In the genomic region with DNA sequence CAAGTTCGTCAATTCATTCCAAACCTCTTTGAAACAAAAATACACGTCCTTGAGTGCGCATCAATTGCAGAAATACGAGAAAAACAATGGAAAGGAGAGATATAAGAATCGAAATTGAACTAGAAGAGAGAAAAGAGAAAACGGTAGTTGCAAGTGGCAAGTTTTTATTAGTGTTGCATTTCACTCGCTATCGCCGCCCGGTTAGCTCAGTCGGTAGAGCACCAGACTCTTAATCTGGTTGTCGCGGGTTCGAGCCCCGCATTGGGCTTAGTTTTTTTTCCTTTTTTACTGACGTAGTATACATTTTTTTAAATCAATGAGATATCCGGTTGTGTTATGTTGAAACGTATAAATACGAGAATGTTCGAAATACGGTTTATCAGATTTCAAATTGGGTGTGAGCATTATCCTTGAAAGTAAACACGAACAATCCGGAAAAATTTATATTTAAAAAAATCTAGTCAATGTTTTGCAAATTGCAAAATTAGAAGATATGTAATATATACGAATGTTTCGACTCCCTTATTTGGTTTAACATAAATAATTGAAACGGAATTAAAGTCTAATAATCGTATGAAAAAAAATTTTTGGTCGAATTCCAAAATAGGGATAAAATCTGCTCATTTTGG, we compare ENCODE assay signal across 2 worm cellular contexts.
TF ChIP-seq lines count a peak whose summit lies in the region.

No protein-coding gene starts in this region.

TF ChIP-seq in whole organism, L1 larva, 84 proteins besides CTCF, POLR2A, EP300 and RAD21 (continued from another document):
- TF ChIP-seq blmp-1 (tag; optimal IDR thresholded peaks at IDR 0.05; lab: Kevin White, UChicago) (peak; percentile 13), nhr-47 (tag; optimal IDR thresholded peaks at IDR 0.05; lab: Kevin White, UChicago) (peak; percentile 52), ces-1 (GFP tag; optimal IDR thresholded peaks at IDR 0.05; lab: Kevin White, UChicago) (no peak), sup-37 (GFP tag; optimal IDR thresholded peaks at IDR 0.05; lab: Kevin White, UChicago) (peak; percentile 19), rnt-1 (tag; optimal IDR thresholded peaks at IDR 0.05; lab: Kevin White, UChicago) (peak; percentile 58), irx-1 (tag; optimal IDR thresholded peaks at IDR 0.05; lab: Kevin White, UChicago) (peak; percentile 30), tbx-2 (tag; optimal IDR thresholded peaks at IDR 0.05; lab: Kevin White, UChicago) (peak; percentile 32), mdl-1 (tag; optimal IDR thresholded peaks at IDR 0.05; lab: Kevin White, UChicago) (no peak)
TF ChIP-seq in whole organism, L1 larva: peak in this region for 19.

TF ChIP-seq in whole organism, young adult, 124 proteins besides CTCF, POLR2A, EP300 and RAD21 (continued from another document):
- TF ChIP-seq K12H6.12 (tag; optimal IDR thresholded peaks at IDR 0.05; lab: Kevin White, UChicago) (peak; percentile 21), lin-35 (GFP tag; optimal IDR thresholded peaks at IDR 0.05; lab: Kevin White, UChicago) (peak in 1 of 3 experiments; percentile 31), lin-26 (GFP tag; IDR thresholded peaks at IDR 0.05; lab: Robert Waterston, UW) (peak; percentile 91), snpc-4 (GFP tag; optimal IDR thresholded peaks at IDR 0.05; lab: Kevin White, UChicago) (peak; percentile 30), snpc-4 (tag; optimal IDR thresholded peaks at IDR 0.05; lab: Kevin White, UChicago) (peak in 3 of 4 experiments; percentile 30 to 77 (median 44)), snpc-1.3 (tag; optimal IDR thresholded peaks at IDR 0.05; lab: Kevin White, UChicago; ENCODE audit: insufficient read depth) (peak; percentile 66), egl-44 (GFP tag; IDR thresholded peaks at IDR 0.05; lab: Robert Waterston, UW) (peak; percentile 54; the same call in 1 of the 2 replicates), hsf-1 (GFP tag; IDR thresholded peaks at IDR 0.05; lab: Robert Waterston, UW) (no peak), die-1 (tag; optimal IDR thresholded peaks at IDR 0.05; lab: Kevin White, UChicago) (peak; percentile 90), tbp1 (GFP tag; optimal IDR thresholded peaks at IDR 0.05; lab: Kevin White, UChicago) (peak; percentile 91), aptf-3 (GFP tag; IDR thresholded peaks at IDR 0.05; lab: Robert Waterston, UW) (0 out of 2 replicates have a peak, but pooled peaks have one; percentile 9), sdz-38 (tag; optimal IDR thresholded peaks at IDR 0.05; lab: Kevin White, UChicago) (no peak), hmg-1.2 (GFP tag; IDR thresholded peaks at IDR 0.05; lab: Robert Waterston, UW) (peak; percentile 79), nfya-1 (tag; optimal IDR thresholded peaks at IDR 0.05; lab: Kevin White, UChicago; ENCODE audit: borderline replicate concordance, insufficient read depth) (no peak), B0261.1 (tag; optimal IDR thresholded peaks at IDR 0.05; lab: Kevin White, UChicago) (peak; percentile 91), ztf-3 (GFP tag; optimal IDR thresholded peaks at IDR 0.05; lab: Kevin White, UChicago) (no peak), tbx-9 (tag; optimal IDR thresholded peaks at IDR 0.05; lab: Kevin White, UChicago; ENCODE audit: borderline replicate concordance) (no peak), T07F8.4 (tag; optimal IDR thresholded peaks at IDR 0.05; lab: Kevin White, UChicago) (peak; percentile 40), rcor-1 (GFP tag; IDR thresholded peaks at IDR 0.05; lab: Robert Waterston, UW) (peak; percentile 48; the same call in 1 of the 2 replicates), mel-28 (tag; optimal IDR thresholded peaks at IDR 0.05; lab: Kevin White, UChicago; ENCODE audit: borderline replicate concordance) (no peak), ccch-3 (GFP tag; optimal IDR thresholded peaks at IDR 0.05; lab: Kevin White, UChicago) (no peak), D2030.7 (GFP tag; IDR thresholded peaks at IDR 0.05; lab: Robert Waterston, UW) (peak; percentile 70), nfyb-1 (GFP tag; IDR thresholded peaks at IDR 0.05; lab: Robert Waterston, UW) (no peak), hrde-1 (tag; optimal IDR thresholded peaks at IDR 0.05; lab: Kevin White, UChicago; ENCODE audit: borderline replicate concordance) (no peak), ztf-28 (GFP tag; IDR thresholded peaks at IDR 0.05; lab: Robert Waterston, UW) (0 out of 2 replicates have a peak, but pooled peaks have one; percentile 57), lin-40 (tag; optimal IDR thresholded peaks at IDR 0.05; lab: Kevin White, UChicago) (peak; percentile 24), Y56A3A.18 (GFP tag; IDR thresholded peaks at IDR 0.05; lab: Robert Waterston, UW) (no peak), F22D6.2 (tag; optimal IDR thresholded peaks at IDR 0.05; lab: Kevin White, UChicago) (no peak), somi-1 (GFP tag; optimal IDR thresholded peaks at IDR 0.05; lab: Kevin White, UChicago) (peak; percentile 33), C17E4.6 (GFP tag; IDR thresholded peaks at IDR 0.05; lab: Robert Waterston, UW) (peak; percentile 47; the same call in 1 of the 2 replicates), egrh-3 (GFP tag; IDR thresholded peaks at IDR 0.05; lab: Robert Waterston, UW) (0 out of 2 replicates have a peak, but pooled peaks have one; percentile 11), nhr-179 (tag; optimal IDR thresholded peaks at IDR 0.05; lab: Kevin White, UChicago) (no peak), ceh-100 (GFP tag; IDR thresholded peaks at IDR 0.05; lab: Robert Waterston, UW) (peak; percentile 60; the same call in 1 of the 2 replicates)
